Worm (Caenorhabditis elegans): ENCODE measurements around the gene nhr-30.

- no peak for TF ChIP-seq ama-1 (optimal IDR thresholded peaks at IDR 0.05)
- no peak for TF ChIP-seq tra-4 (tag; optimal IDR thresholded peaks at IDR 0.05)
- TF ChIP-seq ets-7 (tag; optimal IDR thresholded peaks at IDR 0.05) = no peak
- TF ChIP-seq flt-1 (GFP tag; IDR thresholded peaks at IDR 0.05) = no peak
These were observed 9.8 kb downstream of the nhr-30 start, which contains the start of gene swm-1 for ce11 chrV:9054771-9055170.

Data from whole organism, early embryonic.